Fruit fly (Drosophila melanogaster) whole organism, embryonic: ENCODE data around the gene CG8507.

ENCODE experiments used
- Bgb ChIP-seq: fragments of 200-800 bp; sonication (Bioruptor generic); IDR thresholded peaks from 2 replicates; pipeline ENCODE4 v1.3.6; 2022; ENCODE audit warnings: missing biosample characterization, missing genetic modification characterization; ENCODE audit not compliant: partially characterized antibody
- CG11085 ChIP-seq: fragments of 200-800 bp; sonication (Bioruptor generic); IDR thresholded peaks from 2 replicates; pipeline ENCODE4 v1.3.6; 2022; ENCODE audit warnings: missing biosample characterization, missing genetic modification characterization
- CG13287 ChIP-seq: fragments of 200-800 bp; sonication (Bioruptor generic); IDR thresholded peaks from 2 replicates; pipeline ENCODE4 v1.3.6; 2022; ENCODE audit warnings: missing biosample characterization, missing genetic modification characterization; ENCODE audit not compliant: partially characterized antibody
- CG13894 ChIP-seq: fragments of 200-800 bp; sonication (Bioruptor generic); optimal IDR thresholded peaks from 3 replicates; lab custom pipeline; 2018; ENCODE audit warnings: missing biosample characterization, mild to moderate bottlenecking, missing genetic modification characterization, moderate library complexity
- CG14860 ChIP-seq: fragments of 200-800 bp; sonication (Bioruptor generic); IDR thresholded peaks from 3 replicates; pipeline ENCODE4 v1.3.6; 2022; ENCODE audit warnings: missing biosample characterization, missing genetic modification characterization; ENCODE audit not compliant: partially characterized antibody
- CG15601 ChIP-seq: fragments of 200-800 bp; sonication (Bioruptor generic); optimal IDR thresholded peaks from 3 replicates; lab custom pipeline; 2019; ENCODE audit warnings: missing biosample characterization, mild to moderate bottlenecking, missing genetic modification characterization, moderate library complexity
- CG17186 ChIP-seq: fragments of 200-800 bp; sonication (Bioruptor generic); optimal IDR thresholded peaks from 3 replicates; lab custom pipeline; 2017; ENCODE audit warnings: missing biosample characterization, missing genetic modification reagents, missing genetic modification characterization
- CG17361 ChIP-seq: fragments of 200-800 bp; sonication (Bioruptor generic); IDR thresholded peaks from 3 replicates; pipeline ENCODE4 v1.3.6; 2022; ENCODE audit warnings: missing biosample characterization, missing genetic modification characterization
- CG18599 ChIP-seq: fragments of 200-800 bp; sonication (Bioruptor generic); optimal IDR thresholded peaks from 3 replicates; lab custom pipeline; 2017; ENCODE audit warnings: missing biosample characterization, missing genetic modification characterization, mild to moderate bottlenecking, moderate library complexity, missing genetic modification reagents
- CG2129 ChIP-seq: fragments of 200-800 bp; sonication (Bioruptor generic); IDR thresholded peaks from 2 replicates; pipeline ENCODE4 v1.3.6; 2022; ENCODE audit warnings: missing biosample characterization, missing genetic modification characterization; ENCODE audit not compliant: partially characterized antibody
- CG34224 ChIP-seq: fragments of 200-800 bp; sonication (Bioruptor generic); IDR thresholded peaks from 3 replicates; pipeline ENCODE4 v1.3.6; 2022; ENCODE audit warnings: missing biosample characterization, missing genetic modification characterization; ENCODE audit not compliant: partially characterized antibody
- CG7372 ChIP-seq: fragments of 200-800 bp; sonication (Bioruptor generic); IDR thresholded peaks from 2 replicates; pipeline ENCODE4 v1.3.6; 2022; ENCODE audit warnings: missing biosample characterization, missing genetic modification characterization
- CG7963 ChIP-seq: fragments of 200-800 bp; sonication (Bioruptor generic); IDR thresholded peaks from 3 replicates; pipeline ENCODE4 v1.3.6; 2022; ENCODE audit warnings: missing biosample characterization, missing genetic modification characterization; ENCODE audit not compliant: partially characterized antibody
- CG9727 ChIP-seq: fragments of 200-800 bp; sonication (Bioruptor generic); optimal IDR thresholded peaks from 3 replicates; lab custom pipeline; 2017; ENCODE audit warnings: missing biosample characterization, mild to moderate bottlenecking, missing genetic modification characterization
- CrebB ChIP-seq: fragments of 200-800 bp; sonication (Bioruptor generic); optimal IDR thresholded peaks from 3 replicates; lab custom pipeline; 2018; ENCODE audit warnings: missing biosample characterization, mild to moderate bottlenecking, missing genetic modification characterization
- Dll ChIP-seq: fragments of 200-800 bp; sonication (Bioruptor generic); IDR thresholded peaks from 4 replicates; pipeline ENCODE4 v1.3.6; 2022; ENCODE audit warnings: missing biosample characterization, missing genetic modification characterization; ENCODE audit not compliant: partially characterized antibody
- Dp ChIP-seq: fragments of 200-800 bp; sonication (Bioruptor generic); optimal IDR thresholded peaks from 2 replicates; lab custom pipeline; 2018; ENCODE audit warnings: missing biosample characterization, mild to moderate bottlenecking, missing genetic modification characterization, moderate library complexity
- Drgx ChIP-seq: fragments of 200-800 bp; sonication (Bioruptor generic); IDR thresholded peaks from 2 replicates; pipeline ENCODE4 v1.3.6; 2022; ENCODE audit warnings: missing biosample characterization, missing genetic modification characterization
- E2f2 ChIP-seq: fragments of 200-800 bp; sonication (Bioruptor generic); IDR thresholded peaks from 2 replicates; pipeline ENCODE4 v1.3.6; 2022; ENCODE audit warnings: missing biosample characterization, missing genetic modification characterization
- ERR ChIP-seq: fragments of 200-800 bp; sonication (Bioruptor generic); optimal IDR thresholded peaks from 2 replicates; lab custom pipeline; 2016; ENCODE audit warnings: missing biosample characterization, missing genetic modification characterization
- H2.0 ChIP-seq: fragments of 200-800 bp; sonication (Bioruptor generic); IDR thresholded peaks from 2 replicates; pipeline ENCODE4 v1.3.6; 2022; ENCODE audit warnings: missing biosample characterization, missing genetic modification characterization
- Hr3 ChIP-seq: fragments of 200-800 bp; sonication (Bioruptor generic); optimal IDR thresholded peaks from 3 replicates; lab custom pipeline; 2016; ENCODE audit warnings: missing biosample characterization, missing genetic modification characterization
- Lhr ChIP-seq: fragments of 200-800 bp; sonication (Bioruptor generic); optimal IDR thresholded peaks from 3 replicates; lab custom pipeline; 2017; ENCODE audit warnings: mild to moderate bottlenecking, missing biosample characterization, missing genetic modification reagents, missing genetic modification characterization
- Med ChIP-seq: fragments of 200-800 bp; sonication (Bioruptor generic); peaks from one replicate; lab custom pipeline; 2016; ENCODE audit warnings: missing biosample characterization, missing genetic modification characterization, mild to moderate bottlenecking, inconsistent platforms, moderate library complexity
- Side ChIP-seq: fragments of 200-800 bp; sonication (Bioruptor generic); optimal IDR thresholded peaks from 2 replicates; lab custom pipeline; 2016; ENCODE audit warnings: missing biosample characterization, missing genetic modification characterization
- Sin3A ChIP-seq: fragments of >200 bp; optimal IDR thresholded peaks from 2 replicates; lab custom pipeline; 2018
- Sry-δ ChIP-seq: fragments of 200-800 bp; sonication (Bioruptor generic); optimal IDR thresholded peaks from 2 replicates; lab custom pipeline; 2016; ENCODE audit warnings: missing biosample characterization, missing genetic modification characterization
- amos ChIP-seq: fragments of 200-800 bp; sonication (Bioruptor generic); IDR thresholded peaks from 2 replicates; pipeline ENCODE4 v1.3.6; 2022; ENCODE audit warnings: missing biosample characterization, missing genetic modification characterization; ENCODE audit not compliant: partially characterized antibody
- az2 ChIP-seq: fragments of 200-800 bp; sonication (Bioruptor generic); optimal IDR thresholded peaks from 3 replicates; lab custom pipeline; 2016; ENCODE audit warnings: missing biosample characterization, missing genetic modification characterization
- bcd ChIP-seq: fragments of 200-800 bp; sonication (Bioruptor generic); optimal IDR thresholded peaks from 2 replicates; lab custom pipeline; 2017; ENCODE audit warnings: missing biosample characterization, mild to moderate bottlenecking, missing genetic modification characterization
- croc ChIP-seq: fragments of 200-800 bp; sonication (Bioruptor generic); conservative IDR thresholded peaks from 3 replicates; pipeline ENCODE4 v1.3.6; 2022; ENCODE audit warnings: missing biosample characterization, missing genetic modification characterization
- crol ChIP-seq: fragments of 200-800 bp; sonication (Bioruptor generic); IDR thresholded peaks from 2 replicates; pipeline ENCODE4 v1.3.6; 2022; ENCODE audit warnings: missing biosample characterization, missing genetic modification characterization
- crp ChIP-seq, 2 experiments: fragments of 200-800 bp; sonication (Bioruptor generic); optimal IDR thresholded peaks; 2 replicates in 1 of 2; 3 replicates in 1 of 2; lab custom pipeline; 2017; ENCODE audit warnings: missing biosample characterization in 2 of 2, missing genetic modification characterization in 2 of 2, mild to moderate bottlenecking in 1 of 2, moderate library complexity in 1 of 2
- dimm ChIP-seq: fragments of 200-800 bp; sonication (Bioruptor generic); IDR thresholded peaks from 2 replicates; pipeline ENCODE4 v1.3.6; 2022; ENCODE audit warnings: missing biosample characterization, missing genetic modification characterization
- hbn ChIP-seq: fragments of 200-800 bp; sonication (Bioruptor generic); IDR thresholded peaks from 2 replicates; pipeline ENCODE4 v1.3.6; 2022; ENCODE audit warnings: missing biosample characterization, missing genetic modification characterization; ENCODE audit not compliant: partially characterized antibody
- jing ChIP-seq: fragments of 200-800 bp; sonication (Bioruptor generic); optimal IDR thresholded peaks from 2 replicates; lab custom pipeline; 2018; ENCODE audit warnings: missing biosample characterization, mild to moderate bottlenecking, missing genetic modification characterization
- nerfin-2 ChIP-seq: fragments of 200-800 bp; sonication (Bioruptor generic); IDR thresholded peaks from 2 replicates; pipeline ENCODE4 v1.3.6; 2022; ENCODE audit warnings: missing biosample characterization, missing genetic modification characterization; ENCODE audit not compliant: partially characterized antibody
- nmo ChIP-seq: fragments of 200-800 bp; sonication (Bioruptor generic); optimal IDR thresholded peaks from 2 replicates; lab custom pipeline; 2018; ENCODE audit warnings: missing biosample characterization, mild to moderate bottlenecking, missing genetic modification characterization, moderate library complexity
- pb ChIP-seq: fragments of 200-800 bp; sonication (Bioruptor generic); optimal IDR thresholded peaks from 3 replicates; lab custom pipeline; 2016; ENCODE audit warnings: missing biosample characterization, missing genetic modification characterization
- peb ChIP-seq: fragments of 200-800 bp; sonication (Bioruptor generic); IDR thresholded peaks from 2 replicates; pipeline ENCODE4 v1.3.6; 2022; ENCODE audit warnings: missing biosample characterization, missing genetic modification characterization
- ro ChIP-seq: fragments of 200-800 bp; sonication (Bioruptor generic); IDR thresholded peaks from 2 replicates; pipeline ENCODE4 v1.3.6; 2022; ENCODE audit warnings: missing biosample characterization, missing genetic modification characterization
- sc ChIP-seq, 3 experiments: fragments of >200 bp in 2 of 3; fragments of 200-800 bp in 1 of 3; sonication (Bioruptor generic) in 1 of 3; optimal IDR thresholded peaks; 2 replicates in 2 of 3; 3 replicates in 1 of 3; lab custom pipeline; 2017; ENCODE audit warnings: mild to moderate bottlenecking in 1 of 3, missing biosample characterization in 1 of 3, missing genetic modification characterization in 1 of 3, missing genetic modification reagents in 1 of 3
- scrt ChIP-seq: fragments of 200-800 bp; sonication (Bioruptor generic); optimal IDR thresholded peaks from 2 replicates; lab custom pipeline; 2018; ENCODE audit warnings: missing biosample characterization, mild to moderate bottlenecking, missing genetic modification characterization, moderate library complexity
- slou ChIP-seq: fragments of 200-800 bp; sonication (Bioruptor generic); optimal IDR thresholded peaks from 3 replicates; lab custom pipeline; 2016; ENCODE audit warnings: missing biosample characterization, missing genetic modification characterization
- slp2 ChIP-seq: fragments of 200-800 bp; sonication (Bioruptor generic); optimal IDR thresholded peaks from 2 replicates; lab custom pipeline; 2016; ENCODE audit warnings: missing biosample characterization, missing genetic modification characterization
- sna ChIP-seq: fragments of 200-800 bp; sonication (Bioruptor generic); IDR thresholded peaks from 2 replicates; pipeline ENCODE4 v1.3.6; 2022; ENCODE audit warnings: missing biosample characterization, missing genetic modification characterization; ENCODE audit not compliant: partially characterized antibody
- tna ChIP-seq: fragments of 200-800 bp; sonication (Bioruptor generic); IDR thresholded peaks from 2 replicates; pipeline ENCODE4 v1.3.6; 2022; ENCODE audit warnings: missing biosample characterization, missing genetic modification characterization; ENCODE audit not compliant: partially characterized antibody
- unc-4 ChIP-seq: fragments of 200-800 bp; sonication (Bioruptor generic); IDR thresholded peaks from 2 replicates; pipeline ENCODE4 v1.3.6; 2022; ENCODE audit warnings: missing biosample characterization, missing genetic modification characterization; ENCODE audit not compliant: partially characterized antibody
- zfh1 ChIP-seq: fragments of 200-800 bp; sonication (Bioruptor generic); IDR thresholded peaks from 3 replicates; pipeline ENCODE4 v1.3.6; 2022; ENCODE audit warnings: missing biosample characterization, missing genetic modification characterization

Gene CG8507

dm6 chr3R:9754487-9754886 lies 36.8 kb upstream of the CG8507 start, which contains the start of gene Tti1 (continued):
- TF ChIP-seq CG7963 (0 out of 3 replicates have a peak, but pooled peaks have one; percentile 48), Sry-δ (GFP tag; lab: Kevin White, UChicago) (peak; percentile 19), unc-4 (GFP tag; lab: Robert Waterston, UW) (0 out of 2 replicates have a peak, but pooled peaks have one; percentile 18), crp (GFP tag; optimal IDR thresholded peaks at IDR 0.05; lab: Kevin White, UChicago) (peak; percentile 39 to 91), CG13287 (peak; percentile 73), CG7372 (GFP tag; lab: Robert Waterston, UW) (no peak), hbn (GFP tag; lab: Robert Waterston, UW) (peak; percentile 38; the same call in 1 of the 2 replicates), sna (0 out of 2 replicates have a peak, but pooled peaks have one; percentile 27), CG34224 (GFP tag; lab: Robert Waterston, UW) (peak; percentile 56; the same call in 2 of the 3 replicates), Bgb (GFP tag; lab: Robert Waterston, UW) (peak; percentile 46; the same call in 1 of the 2 replicates), CG14860 (peak; percentile 33; the same call in 1 of the 3 replicates), Sin3A (peak; percentile 26), amos (GFP tag; lab: Robert Waterston, UW) (peak; percentile 47; the same call in 1 of the 2 replicates), Drgx (no peak), nerfin-2 (GFP tag; lab: Robert Waterston, UW) (no peak), tna (GFP tag; lab: Robert Waterston, UW) (peak; percentile 36; the same call in 1 of the 2 replicates), CG13894 (no peak), slou (GFP tag; lab: Kevin White, UChicago) (no peak)

DNA sequence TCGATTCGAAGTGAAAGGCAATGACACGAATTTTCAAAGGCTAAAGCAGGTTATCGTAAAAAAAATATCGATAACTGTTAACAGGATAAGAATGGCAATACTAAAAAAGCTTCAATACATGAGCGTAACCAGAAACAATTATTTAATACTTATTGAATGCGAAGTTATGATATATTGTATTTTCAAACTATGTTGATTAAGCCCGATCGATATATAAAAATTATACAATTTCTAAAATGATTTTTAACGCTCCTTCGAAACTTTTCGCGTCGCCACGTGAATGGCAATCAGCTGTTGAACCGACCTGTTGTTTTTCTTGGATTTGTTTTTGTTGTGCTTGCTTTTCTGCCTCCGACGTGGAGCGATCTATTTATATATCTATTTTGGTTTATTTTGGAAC lies 35.1 kb upstream of the CG8507 start, which contains the start of the genes Alg12 and Rpt3R:
Alg12 (plus strand) TSS at position 305 of the 400 bp plus-strand sequence.
Rpt3R (minus strand) TSS at position 324 of the 400 bp plus-strand sequence.
- TF ChIP-seq crol (GFP tag; lab: Robert Waterston, UW): no peak
- no peak for TF ChIP-seq pb (GFP tag; lab: Kevin White, UChicago)
- no peak for TF ChIP-seq Hr3 (GFP tag; lab: Kevin White, UChicago)
- no peak for TF ChIP-seq ro (GFP tag; lab: Robert Waterston, UW)
- TF ChIP-seq CG2129 (GFP tag; lab: Robert Waterston, UW): 0 out of 2 replicates have a peak, but pooled peaks have one; percentile 26
- no peak for TF ChIP-seq Lhr (GFP tag; lab: Kevin White, UChicago)
- no peak for TF ChIP-seq CrebB (tag; lab: Kevin White, UChicago)
- TF ChIP-seq Dp (GFP tag; lab: Kevin White, UChicago): peak; percentile 62
- peak; percentile 81 for TF ChIP-seq Dll
- no peak for TF ChIP-seq sc (optimal IDR thresholded peaks at IDR 0.05; lab: Kevin White, UChicago)
- no peak for TF ChIP-seq sc (GFP tag; optimal IDR thresholded peaks at IDR 0.05; lab: Kevin White, UChicago)
- TF ChIP-seq az2 (GFP tag; lab: Kevin White, UChicago): no peak
- TF ChIP-seq CG9727 (GFP tag; lab: Kevin White, UChicago): no peak
- peak; percentile 70 for TF ChIP-seq E2f2
- no peak for TF ChIP-seq Side (GFP tag; lab: Kevin White, UChicago)
- no peak for TF ChIP-seq CG11085
- no peak for TF ChIP-seq CG18599 (GFP tag; lab: Kevin White, UChicago)
- peak; percentile 95 for TF ChIP-seq scrt (GFP tag; lab: Kevin White, UChicago)
- no peak for TF ChIP-seq croc (GFP tag; lab: Robert Waterston, UW)
- no peak for TF ChIP-seq zfh1 (GFP tag; lab: Robert Waterston, UW)
- peak; percentile 22 for TF ChIP-seq Sin3A
- TF ChIP-seq CG15601 (tag; lab: Kevin White, UChicago): no peak
- no peak for TF ChIP-seq bcd
- TF ChIP-seq jing (GFP tag; lab: Kevin White, UChicago): no peak
- no peak for TF ChIP-seq dimm (GFP tag; lab: Robert Waterston, UW)
- no peak for TF ChIP-seq CG17186 (GFP tag; lab: Kevin White, UChicago)
- TF ChIP-seq H2.0 (GFP tag; lab: Robert Waterston, UW): no peak
- peak; percentile 5 for TF ChIP-seq nmo (GFP tag; lab: Kevin White, UChicago)
- TF ChIP-seq CG17361: no peak
- no peak for TF ChIP-seq slp2 (GFP tag; lab: Kevin White, UChicago)
- no peak for TF ChIP-seq peb
- no peak for TF ChIP-seq ERR (GFP tag; lab: Kevin White, UChicago)
- TF ChIP-seq Med (GFP tag; lab: Kevin White, UChicago): no peak
